Worm (Caenorhabditis elegans) whole organism, L4 larva: ENCODE results near the gene grl-25.
A peak's percentile ranks its signal among the peaks of the same experiment; 100 is the strongest.

Source experiments
- R02D3.7 ChIP-seq: fragments of 150-350 bp; sonication (generic microtip); optimal IDR thresholded peaks from 3 replicates; lab custom pipeline; 2014; ENCODE audit warnings: missing biosample characterization, missing genetic modification characterization
- ZK546.5 ChIP-seq, 2 experiments: sonication (generic microtip); optimal IDR thresholded peaks; 2 replicates each; lab custom pipeline; 2017; ENCODE audit warnings: missing biosample characterization in 2 of 2, missing genetic modification characterization in 2 of 2
- ceh-82 ChIP-seq: sonication (generic microtip); optimal IDR thresholded peaks from 2 replicates; lab custom pipeline; 2017; ENCODE audit warnings: missing biosample characterization, missing genetic modification characterization
- ces-1 ChIP-seq: fragments of 150-350 bp; sonication (generic microtip); optimal IDR thresholded peaks from 4 replicates; lab custom pipeline; 2014; ENCODE audit warnings: missing biosample characterization, missing genetic modification reagents, missing genetic modification characterization
- egl-27 ChIP-seq: sonication (generic microtip); optimal IDR thresholded peaks from 3 replicates; lab custom pipeline; 2017; ENCODE audit warnings: missing biosample characterization, missing genetic modification reagents, missing genetic modification characterization
- hlh-30 ChIP-seq: sonication (generic microtip); optimal IDR thresholded peaks from 2 replicates; lab custom pipeline; 2017; ENCODE audit warnings: antibody characterized with exemption, mild to moderate bottlenecking, missing genetic modification characterization, missing compliant biosample characterization; ENCODE audit not compliant: insufficient read depth
- lin-39 ChIP-seq: fragments of 150-350 bp; optimal IDR thresholded peaks from 2 replicates; lab custom pipeline; 2014; ENCODE audit warnings: missing biosample characterization, missing genetic modification reagents, missing genetic modification characterization
- nhr-237 ChIP-seq: sonication (generic microtip); optimal IDR thresholded peaks from 2 replicates; lab custom pipeline; 2017; ENCODE audit warnings: missing biosample characterization, missing genetic modification characterization
- nhr-77 ChIP-seq: fragments of 150-350 bp; optimal IDR thresholded peaks from 2 replicates; lab custom pipeline; 2014; ENCODE audit warnings: missing biosample characterization, missing genetic modification characterization
- php-3 ChIP-seq: fragments of 200-800 bp; sonication (Bioruptor generic); IDR thresholded peaks from 2 replicates; pipeline ENCODE4 v1.3.6; 2022; ENCODE audit warnings: missing genetic modification reagents, missing genetic modification characterization, missing compliant biosample characterization
- unc-62 ChIP-seq, 3 experiments: fragments of 150-350 bp in 1 of 3; sonication (generic microtip); optimal IDR thresholded peaks in 2 of 3; peaks in 1 of 3; 1 replicate in 1 of 3; 2 replicates in 2 of 3; lab custom pipeline; 2014 to 2017; ENCODE audit warnings: missing biosample characterization in 3 of 3, missing genetic modification characterization in 3 of 3, missing genetic modification reagents in 3 of 3, missing genotype in 1 of 3

ce11 chrIII:8985965-8986364 is 23.9 kb downstream of the grl-25 start:
- TF ChIP-seq ces-1 (GFP tag; lab: Kevin White, UChicago) (no peak), R02D3.7 (tag; lab: Kevin White, UChicago) (no peak), ceh-82 (no peak), hlh-30 (tag; lab: Kevin White, UChicago) (peak; percentile 76), nhr-77 (no peak), lin-39 (tag; lab: Kevin White, UChicago) (no peak), unc-62 (GFP tag; optimal IDR thresholded peaks at IDR 0.05 in 1 of 2; lab: Kevin White, UChicago) (peak in 1 of 2 experiments; percentile 86), unc-62 (tag; optimal IDR thresholded peaks at IDR 0.05; lab: Kevin White, UChicago) (no peak), nhr-237 (tag; lab: Kevin White, UChicago) (no peak), egl-27 (tag; lab: Kevin White, UChicago) (no peak), php-3 (GFP tag; lab: Robert Waterston, UW) (no peak), ZK546.5 (tag; optimal IDR thresholded peaks at IDR 0.05; lab: Kevin White, UChicago) (no peak)
